Worm (Caenorhabditis elegans): ENCODE results near the gene srw-67.

Gene srw-67

DNA sequence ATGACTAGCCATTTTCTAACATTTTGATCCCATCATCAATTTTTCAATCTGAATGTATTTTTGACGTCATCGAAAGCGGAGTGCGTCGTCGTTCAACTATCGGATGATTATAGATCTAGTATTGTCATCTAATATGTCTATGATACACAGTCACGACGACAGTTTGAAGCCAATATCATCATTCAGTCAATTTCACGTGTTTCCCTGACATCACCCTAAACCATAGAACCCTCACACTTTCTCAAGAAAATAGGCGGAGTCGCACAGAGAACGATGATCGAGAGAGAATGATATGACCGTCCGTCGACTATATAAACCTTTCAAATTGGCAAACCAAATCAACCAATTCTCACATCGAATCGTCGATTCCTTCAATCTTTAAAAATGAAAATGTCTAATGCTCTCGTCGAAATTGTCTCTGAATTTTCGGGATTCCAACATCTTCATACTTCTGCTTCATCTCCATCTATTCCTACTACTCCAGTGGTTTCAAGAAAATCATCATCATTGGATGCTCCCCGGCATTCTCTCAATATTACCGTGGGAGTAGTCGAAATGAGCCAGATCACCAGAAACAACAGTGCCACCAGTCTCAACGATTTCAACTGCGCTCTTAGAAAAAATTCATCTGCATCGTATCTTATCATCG, 1.6 kb upstream of the srw-67 start, which contains the start of gene F18E3.13 (continued):
- TF ChIP-seq zip-4 (GFP tag; optimal IDR thresholded peaks at IDR 0.05) (no peak), hlh-17 (GFP tag; optimal IDR thresholded peaks at IDR 0.05; ENCODE audit: borderline replicate concordance) (no peak), swsn-7 (tag; optimal IDR thresholded peaks at IDR 0.05) (no peak), Y116A8C.19 (tag; optimal IDR thresholded peaks at IDR 0.05; ENCODE audit: borderline replicate concordance) (no peak), nhr-77 (tag; optimal IDR thresholded peaks at IDR 0.05) (no peak), C04F5.9 (tag; optimal IDR thresholded peaks at IDR 0.05) (no peak)

ce11 chrV:7416569-7416968, 891 bp upstream of the srw-67 start:
- peak in 1 of 2 experiments; percentile 17 for TF ChIP-seq lin-35 (GFP tag; optimal IDR thresholded peaks at IDR 0.05)
- TF ChIP-seq irx-1 (tag; optimal IDR thresholded peaks at IDR 0.05): no peak

ce11 chrV:7420162-7420561, 2.7 kb downstream of the srw-67 start, which contains the start of gene srxa-4:
Gene srxa-4, plus strand, starts transcription at chrV:7420462.
- TF ChIP-seq sox-4 (tag; optimal IDR thresholded peaks at IDR 0.05) (no peak), snu-23 (GFP tag; optimal IDR thresholded peaks at IDR 0.05) (no peak), nhr-77 (tag; optimal IDR thresholded peaks at IDR 0.05) (no peak), C04F5.9 (tag; optimal IDR thresholded peaks at IDR 0.05) (no peak), ceh-82 (tag; optimal IDR thresholded peaks at IDR 0.05) (no peak), fkh-8 (tag; optimal IDR thresholded peaks at IDR 0.05) (no peak), grh-1 (GFP tag; IDR thresholded peaks at IDR 0.05) (no peak), aha-1 (tag; optimal IDR thresholded peaks at IDR 0.05) (no peak), unc-62 (GFP tag; optimal IDR thresholded peaks at IDR 0.05) (no peak), ces-1 (GFP tag; optimal IDR thresholded peaks at IDR 0.05) (no peak), sptf-1 (tag; optimal IDR thresholded peaks at IDR 0.05) (no peak), nhr-11 (tag; optimal IDR thresholded peaks at IDR 0.05) (no peak), elt-3 (tag; optimal IDR thresholded peaks at IDR 0.05) (no peak)

DNA sequence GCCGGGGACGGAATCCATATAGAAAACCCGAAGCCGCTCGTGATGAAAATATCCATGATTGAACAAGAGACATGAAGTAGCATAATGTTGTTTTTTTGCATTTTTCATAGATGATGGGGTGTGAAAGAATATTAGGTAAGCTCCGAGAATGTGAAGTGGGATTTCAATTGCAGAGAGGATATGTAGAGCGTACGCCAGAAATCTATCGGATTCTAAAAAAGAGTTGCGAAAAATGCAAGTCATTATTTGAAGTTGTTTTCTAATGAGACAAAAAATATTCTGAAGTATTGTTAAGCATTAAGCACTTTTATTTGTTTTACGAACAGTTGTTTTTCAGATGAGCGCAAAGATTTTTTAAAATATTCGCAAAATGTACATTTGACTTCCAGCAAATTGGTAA, 6.9 kb downstream of the srw-67 start, which contains the start of gene F18E3.10:
TSS of gene F18E3.10 (minus strand) at position 101 of the 400 bp plus-strand sequence.
- no peak for TF ChIP-seq unc-98 (GFP tag; IDR thresholded peaks at IDR 0.05)
- no peak for TF ChIP-seq vab-15 (tag; optimal IDR thresholded peaks at IDR 0.05)
- no peak for TF ChIP-seq lin-15B (tag; optimal IDR thresholded peaks at IDR 0.05)
- TF ChIP-seq snpc-4 (tag; optimal IDR thresholded peaks at IDR 0.05): no peak
- no peak for TF ChIP-seq swsn-7 (tag; optimal IDR thresholded peaks at IDR 0.05)
- no peak for TF ChIP-seq mef-2 (tag; optimal IDR thresholded peaks at IDR 0.05)
- TF ChIP-seq xbp-1 (tag; optimal IDR thresholded peaks at IDR 0.05): no peak
- no peak for TF ChIP-seq fkh-10 (GFP tag; optimal IDR thresholded peaks at IDR 0.05)
- no peak for TF ChIP-seq nhr-47 (tag; optimal IDR thresholded peaks at IDR 0.05)
- no peak for TF ChIP-seq elt-3 (tag; optimal IDR thresholded peaks at IDR 0.05)
- TF ChIP-seq zag-1 (tag; optimal IDR thresholded peaks at IDR 0.05): no peak
- TF ChIP-seq nhr-237 (tag; optimal IDR thresholded peaks at IDR 0.05): no peak
- no peak for TF ChIP-seq egl-27 (tag; optimal IDR thresholded peaks at IDR 0.05)
- TF ChIP-seq jun-1 (tag; optimal IDR thresholded peaks at IDR 0.05): no peak

ce11 chrV:7426594-7426993, 9.1 kb downstream of the srw-67 start, which contains the start of gene srw-68:
Gene srw-68, minus strand, starts transcription at chrV:7426694.
- TF ChIP-seq fos-1 (tag; optimal IDR thresholded peaks at IDR 0.05) (no peak), nhr-20 (tag; optimal IDR thresholded peaks at IDR 0.05) (no peak), lin-14 (GFP tag; optimal IDR thresholded peaks at IDR 0.05) (no peak), mef-2 (tag; optimal IDR thresholded peaks at IDR 0.05) (no peak), hpl-2 (GFP tag; optimal IDR thresholded peaks at IDR 0.05) (no peak), nhr-90 (tag; optimal IDR thresholded peaks at IDR 0.05; ENCODE audit: poor library complexity) (no peak), lir-3 (tag; optimal IDR thresholded peaks at IDR 0.05; ENCODE audit: poor library complexity) (no peak), rnt-1 (tag; optimal IDR thresholded peaks at IDR 0.05) (no peak), mdl-1 (tag; optimal IDR thresholded peaks at IDR 0.05) (no peak), unc-62 (GFP tag; optimal IDR thresholded peaks at IDR 0.05) (no peak), pqm-1 (tag; optimal IDR thresholded peaks at IDR 0.05) (no peak), snu-23 (GFP tag; optimal IDR thresholded peaks at IDR 0.05) (no peak), hlh-4 (tag; optimal IDR thresholded peaks at IDR 0.05) (no peak), pag-3 (tag; optimal IDR thresholded peaks at IDR 0.05; ENCODE audit: borderline replicate concordance, insufficient read depth) (no peak), C16A3.4 (tag; optimal IDR thresholded peaks at IDR 0.05) (no peak), nhr-11 (tag; optimal IDR thresholded peaks at IDR 0.05) (no peak), xbp-1 (tag; optimal IDR thresholded peaks at IDR 0.05) (no peak), egl-13 (tag; optimal IDR thresholded peaks at IDR 0.05) (no peak), lsy-2 (tag; optimal IDR thresholded peaks at IDR 0.05) (no peak)

Measured in whole organism, L1 larva.